Fruit fly (Drosophila melanogaster) whole organism, embryonic: Measurements from ENCODE around the gene CG14079.

Experiments
- CG11695 ChIP-seq: fragments of 200-800 bp; sonication (Bioruptor generic); IDR thresholded peaks from 3 replicates; pipeline ENCODE4 v1.3.6; 2022; ENCODE audit warnings: missing biosample characterization, missing genetic modification characterization
- CG14710 ChIP-seq: fragments of 200-800 bp; sonication (Bioruptor generic); optimal IDR thresholded peaks from 3 replicates; lab custom pipeline; 2019; ENCODE audit warnings: missing biosample characterization, mild to moderate bottlenecking, missing genetic modification characterization, moderate library complexity
- CG15514 ChIP-seq: fragments of 200-800 bp; sonication (Bioruptor generic); optimal IDR thresholded peaks from 3 replicates; lab custom pipeline; 2017; ENCODE audit warnings: missing biosample characterization, missing genetic modification characterization, mild to moderate bottlenecking, moderate library complexity, missing genetic modification reagents
- CG15696 ChIP-seq: fragments of 200-800 bp; sonication (Bioruptor generic); optimal IDR thresholded peaks from 2 replicates; lab custom pipeline; 2019; ENCODE audit warnings: missing biosample characterization, mild to moderate bottlenecking, missing genetic modification characterization, moderate library complexity
- CG1647 ChIP-seq: fragments of 200-800 bp; sonication (Bioruptor generic); optimal IDR thresholded peaks from 3 replicates; lab custom pipeline; 2016; ENCODE audit warnings: missing biosample characterization, missing genetic modification characterization
- CG16779 ChIP-seq: fragments of 200-800 bp; sonication (Bioruptor generic); IDR thresholded peaks from 2 replicates; pipeline ENCODE4 v1.3.6; 2022; ENCODE audit warnings: missing biosample characterization, missing genetic modification characterization
- CG16815 ChIP-seq: fragments of 200-800 bp; sonication (Bioruptor generic); optimal IDR thresholded peaks from 3 replicates; lab custom pipeline; 2017; ENCODE audit warnings: missing biosample characterization, mild to moderate bottlenecking, missing genetic modification characterization
- CG17802 ChIP-seq: fragments of 200-800 bp; sonication (Bioruptor generic); optimal IDR thresholded peaks from 2 replicates; lab custom pipeline; 2018; ENCODE audit warnings: missing biosample characterization, mild to moderate bottlenecking, missing genetic modification characterization, moderate library complexity
- CG18262 ChIP-seq: fragments of 200-800 bp; optimal IDR thresholded peaks from 3 replicates; lab custom pipeline; 2019; ENCODE audit warnings: missing biosample characterization, mild to moderate bottlenecking, missing genetic modification characterization, moderate library complexity
- CG30431 ChIP-seq: fragments of 200-800 bp; sonication (Bioruptor generic); optimal IDR thresholded peaks from 2 replicates; lab custom pipeline; 2017; ENCODE audit warnings: missing biosample characterization, missing genetic modification characterization
- CG31441 ChIP-seq: fragments of 200-800 bp; sonication (Bioruptor generic); IDR thresholded peaks from 2 replicates; pipeline ENCODE4 v1.3.6; 2022; ENCODE audit warnings: missing biosample characterization, missing genetic modification characterization
- CG4617 ChIP-seq: fragments of 200-800 bp; sonication (Bioruptor generic); optimal IDR thresholded peaks from 3 replicates; lab custom pipeline; 2016; ENCODE audit warnings: missing biosample characterization, missing genetic modification characterization, borderline replicate concordance
- CG4730 ChIP-seq: fragments of 200-800 bp; sonication (Bioruptor generic); IDR thresholded peaks from 2 replicates; pipeline ENCODE4 v1.3.6; 2022; ENCODE audit warnings: missing biosample characterization, missing genetic modification characterization
- CG4820 ChIP-seq: fragments of 200-800 bp; sonication (Bioruptor generic); optimal IDR thresholded peaks from 3 replicates; lab custom pipeline; 2016; ENCODE audit warnings: missing biosample characterization, missing genetic modification characterization
- CG5180 ChIP-seq: fragments of 200-800 bp; sonication (Bioruptor generic); optimal IDR thresholded peaks from 3 replicates; lab custom pipeline; 2017; ENCODE audit warnings: missing biosample characterization, missing genetic modification characterization, mild to moderate bottlenecking, moderate library complexity, missing genetic modification reagents
- CG9609 ChIP-seq: fragments of 200-800 bp; sonication (Bioruptor generic); optimal IDR thresholded peaks from 3 replicates; lab custom pipeline; 2016; ENCODE audit warnings: missing biosample characterization, missing genetic modification characterization
- CG9817 ChIP-seq: fragments of 200-800 bp; sonication (Bioruptor generic); optimal IDR thresholded peaks from 2 replicates; lab custom pipeline; 2018; ENCODE audit warnings: missing biosample characterization, mild to moderate bottlenecking, missing genetic modification characterization, moderate library complexity
- Dfd ChIP-seq, 2 experiments: fragments of >200 bp; optimal IDR thresholded peaks; 2 replicates each; lab custom pipeline; 2017; ENCODE audit warnings: missing biosample characterization in 2 of 2, missing genetic modification characterization in 2 of 2
- Dp ChIP-seq: fragments of 200-800 bp; sonication (Bioruptor generic); optimal IDR thresholded peaks from 2 replicates; lab custom pipeline; 2018; ENCODE audit warnings: missing biosample characterization, mild to moderate bottlenecking, missing genetic modification characterization, moderate library complexity
- ERR ChIP-seq: fragments of 200-800 bp; sonication (Bioruptor generic); optimal IDR thresholded peaks from 2 replicates; lab custom pipeline; 2016; ENCODE audit warnings: missing biosample characterization, missing genetic modification characterization
- GATAe ChIP-seq: fragments of 200-800 bp; sonication (Bioruptor generic); conservative IDR thresholded peaks from 2 replicates; pipeline ENCODE4 v1.3.6; 2022; ENCODE audit warnings: missing biosample characterization, missing genetic modification characterization
- HHEX ChIP-seq: fragments of 200-800 bp; sonication (Bioruptor generic); optimal IDR thresholded peaks from 3 replicates; lab custom pipeline; 2017; ENCODE audit warnings: missing biosample characterization, mild to moderate bottlenecking, missing genetic modification characterization, missing genetic modification reagents
- Hr3 ChIP-seq: fragments of 200-800 bp; sonication (Bioruptor generic); optimal IDR thresholded peaks from 3 replicates; lab custom pipeline; 2016; ENCODE audit warnings: missing biosample characterization, missing genetic modification characterization
- Max ChIP-seq: fragments of 200-800 bp; sonication (Bioruptor generic); optimal IDR thresholded peaks from 2 replicates; lab custom pipeline; 2016; ENCODE audit warnings: missing biosample characterization, mild to moderate bottlenecking, missing genetic modification characterization
- NfI ChIP-seq: fragments of 200-800 bp; sonication (Bioruptor generic); optimal IDR thresholded peaks from 3 replicates; lab custom pipeline; 2018; ENCODE audit warnings: missing biosample characterization, mild to moderate bottlenecking, missing genetic modification characterization, moderate library complexity
- Ssrp ChIP-seq: fragments of 200-800 bp; sonication (Bioruptor generic); optimal IDR thresholded peaks from 2 replicates; lab custom pipeline; 2018; ENCODE audit warnings: missing biosample characterization, mild to moderate bottlenecking, missing genetic modification characterization, moderate library complexity
- Tbp ChIP-seq: fragments of >200 bp; optimal IDR thresholded peaks from 2 replicates; lab custom pipeline; 2018; ENCODE audit warnings: missing biosample characterization, missing genetic modification characterization
- YL-1 ChIP-seq: fragments of 200-800 bp; sonication (Bioruptor generic); optimal IDR thresholded peaks from 3 replicates; lab custom pipeline; 2017; ENCODE audit warnings: missing biosample characterization, mild to moderate bottlenecking, missing genetic modification characterization
- amos ChIP-seq: fragments of 200-800 bp; sonication (Bioruptor generic); IDR thresholded peaks from 2 replicates; pipeline ENCODE4 v1.3.6; 2022; ENCODE audit warnings: missing biosample characterization, missing genetic modification characterization; ENCODE audit not compliant: partially characterized antibody
- az2 ChIP-seq: fragments of 200-800 bp; sonication (Bioruptor generic); optimal IDR thresholded peaks from 3 replicates; lab custom pipeline; 2016; ENCODE audit warnings: missing biosample characterization, missing genetic modification characterization
- cad ChIP-seq: fragments of >200 bp; optimal IDR thresholded peaks from 2 replicates; lab custom pipeline; 2017; ENCODE audit warnings: missing biosample characterization, missing genetic modification characterization
- cato ChIP-seq: fragments of 200-800 bp; sonication (Bioruptor generic); optimal IDR thresholded peaks from 2 replicates; lab custom pipeline; 2016; ENCODE audit warnings: missing biosample characterization, missing genetic modification characterization, borderline replicate concordance
- cg ChIP-seq: fragments of 200-800 bp; sonication (Bioruptor generic); optimal IDR thresholded peaks from 3 replicates; lab custom pipeline; 2019; ENCODE audit warnings: missing biosample characterization, mild to moderate bottlenecking, missing genetic modification characterization, moderate library complexity
- ci ChIP-seq: fragments of 200-800 bp; sonication (Bioruptor generic); IDR thresholded peaks from 3 replicates; pipeline ENCODE4 v1.3.6; 2022; ENCODE audit warnings: missing biosample characterization, missing genetic modification characterization
- da ChIP-seq: fragments of 200-800 bp; sonication (Bioruptor generic); optimal IDR thresholded peaks from 2 replicates; lab custom pipeline; 2016; ENCODE audit warnings: missing biosample characterization, missing genetic modification characterization
- dpn ChIP-seq, 2 experiments: fragments of 200-800 bp; sonication (Bioruptor generic); optimal IDR thresholded peaks; 3 replicates each; lab custom pipeline; 2016; ENCODE audit warnings: missing biosample characterization in 2 of 2, missing genetic modification characterization in 2 of 2
- esg ChIP-seq: fragments of 200-800 bp; sonication (Bioruptor generic); conservative IDR thresholded peaks from 2 replicates; pipeline ENCODE4 v1.3.6; 2022; ENCODE audit warnings: missing biosample characterization, missing genetic modification characterization
- gfzf ChIP-seq: fragments of 200-800 bp; sonication (Bioruptor generic); optimal IDR thresholded peaks from 2 replicates; lab custom pipeline; 2016; ENCODE audit warnings: missing biosample characterization, mild to moderate bottlenecking, missing genetic modification characterization, moderate library complexity
- her ChIP-seq: fragments of 200-800 bp; sonication (Bioruptor generic); optimal IDR thresholded peaks from 2 replicates; lab custom pipeline; 2016; ENCODE audit warnings: missing biosample characterization, missing genetic modification characterization
- ind ChIP-seq: fragments of 200-800 bp; sonication (Bioruptor generic); optimal IDR thresholded peaks from 3 replicates; lab custom pipeline; 2016; ENCODE audit warnings: missing biosample characterization, missing genetic modification characterization
- knrl ChIP-seq: fragments of 200-800 bp; sonication (Bioruptor generic); IDR thresholded peaks from 3 replicates; pipeline ENCODE4 v1.3.6; 2022; ENCODE audit warnings: missing biosample characterization, missing genetic modification characterization; ENCODE audit not compliant: partially characterized antibody
- otp ChIP-seq: fragments of 200-800 bp; sonication (Bioruptor generic); IDR thresholded peaks from 3 replicates; pipeline ENCODE4, ENCODE4 v1.3.6; 2022; ENCODE audit warnings: missing biosample characterization, missing genetic modification characterization
- peb ChIP-seq: fragments of 200-800 bp; sonication (Bioruptor generic); IDR thresholded peaks from 2 replicates; pipeline ENCODE4 v1.3.6; 2022; ENCODE audit warnings: missing biosample characterization, missing genetic modification characterization
- pita ChIP-seq: fragments of 200-800 bp; sonication (Bioruptor generic); optimal IDR thresholded peaks from 2 replicates; lab custom pipeline; 2017; ENCODE audit warnings: missing biosample characterization, mild to moderate bottlenecking, missing genetic modification characterization
- prd ChIP-seq, 3 experiments: fragments of >200 bp in 2 of 3; fragments of 200-800 bp in 1 of 3; sonication (Bioruptor generic) in 1 of 3; optimal IDR thresholded peaks in 2 of 3; IDR thresholded peaks in 1 of 3; 2 replicates in 2 of 3; 3 replicates in 1 of 3; pipeline versions ENCODE4 v1.3.6 to Lab custom; 2017 to 2022; ENCODE audit warnings: missing biosample characterization in 1 of 3, missing genetic modification characterization in 1 of 3
- psq ChIP-seq: fragments of 200-800 bp; sonication (Bioruptor generic); optimal IDR thresholded peaks from 2 replicates; lab custom pipeline; 2017; ENCODE audit warnings: missing biosample characterization, missing genetic modification characterization
- shn ChIP-seq: fragments of 200-800 bp; sonication (Bioruptor generic); optimal IDR thresholded peaks from 3 replicates; lab custom pipeline; 2016; ENCODE audit warnings: missing biosample characterization, missing genetic modification characterization
- sim ChIP-seq: fragments of 200-800 bp; sonication (Bioruptor generic); IDR thresholded peaks from 2 replicates; pipeline ENCODE4 v1.3.6; 2022; ENCODE audit warnings: missing biosample characterization, missing genetic modification characterization
- unc-4 ChIP-seq: fragments of 200-800 bp; sonication (Bioruptor generic); IDR thresholded peaks from 2 replicates; pipeline ENCODE4 v1.3.6; 2022; ENCODE audit warnings: missing biosample characterization, missing genetic modification characterization; ENCODE audit not compliant: partially characterized antibody
- vvl ChIP-seq: fragments of 200-800 bp; sonication (Bioruptor generic); IDR thresholded peaks from 2 replicates; pipeline ENCODE4 v1.3.6; 2022; ENCODE audit warnings: missing biosample characterization, missing genetic modification characterization

Gene CG14079

DNA sequence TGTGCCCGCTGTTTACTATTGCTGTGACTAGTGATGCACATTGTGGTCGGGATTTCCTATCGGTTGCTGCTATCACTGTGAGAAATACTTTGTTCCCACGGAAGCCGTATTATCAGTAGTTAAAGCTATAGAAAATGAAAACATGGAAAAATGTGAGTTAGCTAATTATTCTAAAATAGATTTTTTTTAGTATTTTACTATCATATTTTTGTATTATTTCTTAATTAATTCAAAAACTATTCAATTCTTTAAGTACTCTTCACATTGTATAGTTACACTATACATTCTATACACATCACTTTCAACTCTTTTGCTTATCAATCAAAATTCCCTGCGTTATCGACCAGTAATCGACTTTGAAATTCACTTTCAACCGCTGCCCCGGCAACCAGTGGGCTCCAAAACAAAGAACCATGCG, at the start of gene CG14079, which contains the start of gene Naxd (continued):
- peak; percentile 37 for TF ChIP-seq CG15514
- TF ChIP-seq CG11695 (GFP tag; lab: Robert Waterston, UW), result peak; percentile 49; the same call in 1 of the 3 replicates
- TF ChIP-seq NfI (GFP tag; lab: Kevin White, UChicago), result peak; percentile 68
- TF ChIP-seq CG9817 (tag; lab: Kevin White, UChicago), result peak; percentile 78
- peak; percentile 48 for TF ChIP-seq CG4820 (GFP tag; lab: Kevin White, UChicago)
- no peak; the same call in 1 of the 2 replicates for TF ChIP-seq amos (GFP tag; lab: Robert Waterston, UW)
- no peak; the same call in 1 of the 2 replicates for TF ChIP-seq GATAe (GFP tag; lab: Robert Waterston, UW)
- TF ChIP-seq cad (GFP tag; lab: Kevin White, UChicago), result no peak
- TF ChIP-seq ind (GFP tag; lab: Kevin White, UChicago), result peak; percentile 55
- peak; percentile 26 for TF ChIP-seq HHEX (GFP tag; lab: Kevin White, UChicago)
- peak; percentile 16 for TF ChIP-seq psq (GFP tag; lab: Kevin White, UChicago)
- TF ChIP-seq CG30431 (GFP tag; lab: Kevin White, UChicago), result peak; percentile 64
- no peak for TF ChIP-seq gfzf (GFP tag; lab: Kevin White, UChicago)
- TF ChIP-seq CG14710 (tag; lab: Kevin White, UChicago), result peak; percentile 57
- TF ChIP-seq Dfd (GFP tag; optimal IDR thresholded peaks at IDR 0.05; lab: Kevin White, UChicago), result no peak
- TF ChIP-seq CG5180 (GFP tag; lab: Kevin White, UChicago), result no peak
- peak; percentile 14 for TF ChIP-seq CG15696 (tag; lab: Kevin White, UChicago)
- peak; percentile 69 for TF ChIP-seq esg (GFP tag; lab: Robert Waterston, UW)
- peak; percentile 39; the same call in 1 of the 2 replicates for TF ChIP-seq peb (GFP tag; lab: Robert Waterston, UW)
- no peak for TF ChIP-seq Tbp (GFP tag; lab: Kevin White, UChicago)
- TF ChIP-seq ERR (GFP tag; lab: Kevin White, UChicago), result no peak
- no peak for TF ChIP-seq otp (GFP tag; lab: Robert Waterston, UW)
- no peak; the same call in 1 of the 2 replicates for TF ChIP-seq vvl (GFP tag; lab: Robert Waterston, UW)
- TF ChIP-seq CG16815, result peak; percentile 58
- no peak for TF ChIP-seq pita
- peak; percentile 21 for TF ChIP-seq CG9609 (GFP tag; lab: Kevin White, UChicago)
- no peak for TF ChIP-seq cg (GFP tag; lab: Kevin White, UChicago)
- TF ChIP-seq unc-4 (GFP tag; lab: Robert Waterston, UW), result no peak
- no peak for TF ChIP-seq CG16779 (GFP tag; lab: Robert Waterston, UW)
- TF ChIP-seq Dp (GFP tag; lab: Kevin White, UChicago), result peak; percentile 45
- TF ChIP-seq prd (optimal IDR thresholded peaks at IDR 0.05; lab: Kevin White, UChicago), result no peak
- TF ChIP-seq prd (GFP tag; IDR thresholded peaks at IDR 0.05; lab: Robert Waterston, UW), result peak; percentile 79
- TF ChIP-seq cato (GFP tag; lab: Kevin White, UChicago), result peak; percentile 53
- TF ChIP-seq CG4730 (GFP tag; lab: Robert Waterston, UW), result peak; percentile 42; the same call in 1 of the 2 replicates
- TF ChIP-seq CG31441 (GFP tag; lab: Robert Waterston, UW), result peak; percentile 62
- peak; percentile 78 for TF ChIP-seq ci (GFP tag; lab: Robert Waterston, UW)
- TF ChIP-seq da (GFP tag; lab: Kevin White, UChicago), result no peak
- peak; percentile 74 for TF ChIP-seq Ssrp (tag; lab: Kevin White, UChicago)
- TF ChIP-seq knrl (GFP tag; lab: Robert Waterston, UW), result peak; percentile 43; the same call in 1 of the 3 replicates
- peak; percentile 38 for TF ChIP-seq CG17802 (tag; lab: Kevin White, UChicago)
- no peak for TF ChIP-seq CG1647
- TF ChIP-seq CG18262 (tag; lab: Kevin White, UChicago), result peak; percentile 63
- peak; percentile 73 for TF ChIP-seq Hr3
- TF ChIP-seq CG4617 (GFP tag; lab: Kevin White, UChicago), result peak; percentile 46
- no peak for TF ChIP-seq Max (GFP tag; lab: Kevin White, UChicago)
- TF ChIP-seq sim (GFP tag; lab: Robert Waterston, UW), result no peak
- TF ChIP-seq dpn (GFP tag; optimal IDR thresholded peaks at IDR 0.05; lab: Kevin White, UChicago), result peak; percentile 34 to 70
- peak; percentile 71 for TF ChIP-seq az2 (GFP tag; lab: Kevin White, UChicago)
- no peak for TF ChIP-seq YL-1 (GFP tag; lab: Kevin White, UChicago)
- no peak for TF ChIP-seq her
- TF ChIP-seq shn, result no peak
